Worm (Caenorhabditis elegans) whole organism, L2 larva: ENCODE measurements around the gene pqn-68.

Source experiments
- aly-2 ChIP-seq: fragments of 150-350 bp; optimal IDR thresholded peaks from 2 replicates; lab custom pipeline; 2014; ENCODE audit warnings: missing biosample characterization, missing genetic modification characterization
- ama-1 ChIP-seq: fragments of 150-350 bp; optimal IDR thresholded peaks from 2 replicates; lab custom pipeline; 2018; ENCODE audit warnings: inconsistent platforms
- ceh-16 ChIP-seq: fragments of 150-350 bp; optimal IDR thresholded peaks from 2 replicates; lab custom pipeline; 2014; ENCODE audit warnings: missing biosample characterization, missing genetic modification characterization
- ceh-82 ChIP-seq: fragments of 150-350 bp; optimal IDR thresholded peaks from 2 replicates; lab custom pipeline; 2014; ENCODE audit warnings: missing biosample characterization, missing genetic modification characterization
- dmd-4 ChIP-seq: sonication (generic microtip); optimal IDR thresholded peaks from 2 replicates; lab custom pipeline; 2017; ENCODE audit warnings: missing biosample characterization, missing genetic modification characterization
- elt-1 ChIP-seq: fragments of 150-350 bp; optimal IDR thresholded peaks from 2 replicates; lab custom pipeline; 2014; ENCODE audit warnings: missing biosample characterization, missing genetic modification characterization
- nhr-23 ChIP-seq: fragments of 150-350 bp; optimal IDR thresholded peaks from 2 replicates; lab custom pipeline; 2014; ENCODE audit warnings: missing biosample characterization, missing genetic modification reagents, missing genetic modification characterization
- nhr-77 ChIP-seq: fragments of 150-350 bp; optimal IDR thresholded peaks from 2 replicates; lab custom pipeline; 2014; ENCODE audit warnings: missing biosample characterization, missing genetic modification characterization
- snpc-4 ChIP-seq: fragments of 150-350 bp; optimal IDR thresholded peaks from 2 replicates; lab custom pipeline; 2014; ENCODE audit warnings: missing biosample characterization, missing genetic modification characterization
- zag-1 ChIP-seq: fragments of 150-350 bp; optimal IDR thresholded peaks from 2 replicates; lab custom pipeline; 2014; ENCODE audit warnings: missing biosample characterization, missing genetic modification characterization
- ztf-11 ChIP-seq: sonication (generic microtip); optimal IDR thresholded peaks from 2 replicates; lab custom pipeline; 2017; ENCODE audit warnings: missing biosample characterization, missing genetic modification characterization

- no peak for TF ChIP-seq nhr-23
- no peak for TF ChIP-seq ceh-16 (tag; lab: Kevin White, UChicago)
- TF ChIP-seq ama-1 (lab: Kevin White, UChicago), result no peak
- no peak for TF ChIP-seq nhr-77 (tag; lab: Kevin White, UChicago)
- no peak for TF ChIP-seq dmd-4 (tag; lab: Kevin White, UChicago)
- no peak for TF ChIP-seq aly-2 (tag; lab: Kevin White, UChicago)
- TF ChIP-seq ztf-11 (tag; lab: Kevin White, UChicago), result no peak
- no peak for TF ChIP-seq elt-1
- no peak for TF ChIP-seq zag-1 (tag; lab: Kevin White, UChicago)
- no peak for TF ChIP-seq snpc-4 (tag; lab: Kevin White, UChicago)
- TF ChIP-seq ceh-82 (tag; lab: Kevin White, UChicago), result no peak
Measured at ce11 chrV:12939434-12939833, 13.0 kb upstream of the pqn-68 start, which contains the start of gene T16G1.5.
